Worm (Caenorhabditis elegans) whole organism, L1 larva: ENCODE results near the gene C47E8.4.

Source experiments
- C04F5.9 ChIP-seq: sonication (generic microtip); optimal IDR thresholded peaks from 2 replicates; lab custom pipeline; 2016; ENCODE audit warnings: missing genetic modification characterization, missing compliant biosample characterization
- C34B4.2 ChIP-seq: sonication (generic microtip); optimal IDR thresholded peaks from 2 replicates; lab custom pipeline; 2017; ENCODE audit warnings: mild to moderate bottlenecking, missing genetic modification characterization, missing compliant biosample characterization
- aha-1 ChIP-seq: fragments of 150-350 bp; optimal IDR thresholded peaks from 2 replicates; lab custom pipeline; 2014; ENCODE audit warnings: missing biosample characterization, missing genetic modification characterization
- alr-1 ChIP-seq: fragments of 200-800 bp; sonication (Bioruptor generic); optimal IDR thresholded peaks from 2 replicates; lab custom pipeline; 2018; ENCODE audit warnings: borderline replicate concordance, mild to moderate bottlenecking, missing genetic modification characterization, missing compliant biosample characterization
- aly-2 ChIP-seq: fragments of 150-350 bp; optimal IDR thresholded peaks from 2 replicates; lab custom pipeline; 2014; ENCODE audit warnings: missing biosample characterization, missing genetic modification characterization
- ama-1 ChIP-seq: fragments of 150-350 bp; optimal IDR thresholded peaks from 2 replicates; lab custom pipeline; 2014
- blmp-1 ChIP-seq: fragments of 150-350 bp; optimal IDR thresholded peaks from 2 replicates; lab custom pipeline; 2014; ENCODE audit warnings: missing biosample characterization, missing genetic modification characterization
- ceh-63 ChIP-seq: fragments of 200-800 bp; sonication (Bioruptor generic); optimal IDR thresholded peaks from 2 replicates; lab custom pipeline; 2018; ENCODE audit warnings: mild to moderate bottlenecking, missing genetic modification characterization, missing compliant biosample characterization
- ceh-8 ChIP-seq: fragments of 200-800 bp; sonication (Bioruptor generic); optimal IDR thresholded peaks from 2 replicates; lab custom pipeline; 2018; ENCODE audit warnings: mild to moderate bottlenecking, missing genetic modification characterization, moderate library complexity, missing compliant biosample characterization
- ceh-88 ChIP-seq: fragments of 200-800 bp; sonication (Bioruptor generic); IDR thresholded peaks from 2 replicates; pipeline ENCODE4 v1.3.6; 2022; ENCODE audit warnings: missing genetic modification characterization, missing compliant biosample characterization
- dpl-1 ChIP-seq, 3 experiments: fragments of 150-350 bp in 2 of 3; sonication (generic microtip) in 1 of 3; optimal IDR thresholded peaks; 2 replicates each; lab custom pipeline; 2014 to 2017; ENCODE audit warnings: missing biosample characterization in 3 of 3, missing genetic modification characterization in 3 of 3, missing genetic modification reagents in 3 of 3
- efl-1 ChIP-seq, 4 experiments: fragments of 150-350 bp; optimal IDR thresholded peaks in 3 of 4; peaks in 1 of 4; 1 replicate in 1 of 4; 2 replicates in 3 of 4; lab custom pipeline; 2014; ENCODE audit warnings: missing biosample characterization in 2 of 4, missing genetic modification characterization in 2 of 4, missing genetic modification reagents in 2 of 4
- egl-27 ChIP-seq, 2 experiments: fragments of 150-350 bp in 1 of 2; sonication (generic microtip); optimal IDR thresholded peaks; 3 replicates each; lab custom pipeline; 2017 to 2018; ENCODE audit warnings: missing biosample characterization in 2 of 2, missing genetic modification characterization in 2 of 2, missing genetic modification reagents in 2 of 2
- elt-3 ChIP-seq, 6 experiments: fragments of 150-350 bp in 1 of 6; sonication (generic microtip); optimal IDR thresholded peaks; 2 replicates each; lab custom pipeline; 2017 to 2018; ENCODE audit warnings: missing biosample characterization in 6 of 6, missing genetic modification characterization in 6 of 6, inconsistent platforms in 1 of 6
- fkh-4 ChIP-seq: sonication (generic microtip); optimal IDR thresholded peaks from 2 replicates; lab custom pipeline; 2016; ENCODE audit warnings: missing compliant biosample characterization, missing genetic modification characterization, borderline replicate concordance
- fkh-8 ChIP-seq: sonication (generic microtip); optimal IDR thresholded peaks from 2 replicates; lab custom pipeline; 2016; ENCODE audit warnings: mild to moderate bottlenecking, missing genetic modification characterization, missing compliant biosample characterization
- fos-1 ChIP-seq: fragments of 150-350 bp; optimal IDR thresholded peaks from 2 replicates; lab custom pipeline; 2014; ENCODE audit warnings: missing biosample characterization, missing genetic modification characterization
- hlh-4 ChIP-seq: sonication (generic microtip); optimal IDR thresholded peaks from 2 replicates; lab custom pipeline; 2016; ENCODE audit warnings: mild to moderate bottlenecking, missing genetic modification characterization, missing compliant biosample characterization
- jun-1 ChIP-seq: fragments of 150-350 bp; optimal IDR thresholded peaks from 2 replicates; lab custom pipeline; 2014; ENCODE audit warnings: missing biosample characterization, missing genetic modification reagents, missing genetic modification characterization
- lin-13 ChIP-seq: fragments of 150-350 bp; optimal IDR thresholded peaks from 2 replicates; lab custom pipeline; 2014; ENCODE audit warnings: missing biosample characterization, missing genetic modification reagents, missing genetic modification characterization
- lin-14 ChIP-seq: fragments of 200-800 bp; sonication (Bioruptor generic); optimal IDR thresholded peaks from 2 replicates; lab custom pipeline; 2018; ENCODE audit warnings: mild to moderate bottlenecking, missing genetic modification characterization, moderate library complexity, missing compliant biosample characterization
- lin-15B ChIP-seq: fragments of 150-350 bp; sonication (generic microtip); optimal IDR thresholded peaks from 3 replicates; lab custom pipeline; 2014; ENCODE audit warnings: missing biosample characterization, missing genetic modification characterization
- lin-35 ChIP-seq, 2 experiments: fragments of 150-350 bp; optimal IDR thresholded peaks; 2 replicates each; lab custom pipeline; 2014; ENCODE audit warnings: missing biosample characterization in 2 of 2, missing genetic modification characterization in 2 of 2, missing genetic modification reagents in 2 of 2
- lin-39 ChIP-seq: fragments of 150-350 bp; optimal IDR thresholded peaks from 2 replicates; lab custom pipeline; 2014; ENCODE audit warnings: missing biosample characterization, missing genetic modification reagents, missing genetic modification characterization
- lsy-2 ChIP-seq, 2 experiments: fragments of 150-350 bp; optimal IDR thresholded peaks; 2 replicates each; lab custom pipeline; 2014; ENCODE audit warnings: missing biosample characterization in 2 of 2, missing genetic modification characterization in 2 of 2
- mab-9 ChIP-seq: fragments of 200-800 bp; sonication (Bioruptor generic); IDR thresholded peaks from 2 replicates; pipeline ENCODE4 v1.3.6; 2022; ENCODE audit warnings: missing genetic modification reagents, missing genetic modification characterization, missing compliant biosample characterization
- mef-2 ChIP-seq: fragments of 150-350 bp; optimal IDR thresholded peaks from 2 replicates; lab custom pipeline; 2014; ENCODE audit warnings: missing biosample characterization, missing genetic modification characterization
- mep-1 ChIP-seq: fragments of 150-350 bp; optimal IDR thresholded peaks from 2 replicates; lab custom pipeline; 2014; ENCODE audit warnings: missing biosample characterization, missing genetic modification characterization
- nhr-11 ChIP-seq: fragments of 150-350 bp; optimal IDR thresholded peaks from 2 replicates; lab custom pipeline; 2014; ENCODE audit warnings: missing biosample characterization, missing genetic modification characterization
- nhr-19 ChIP-seq: fragments of 200-800 bp; sonication (Bioruptor generic); conservative IDR thresholded peaks from 2 replicates; pipeline ENCODE4 v1.3.6; 2022; ENCODE audit warnings: missing genetic modification characterization, missing compliant biosample characterization
- nhr-28 ChIP-seq: fragments of 150-350 bp; optimal IDR thresholded peaks from 2 replicates; lab custom pipeline; 2014; ENCODE audit warnings: missing biosample characterization, missing genetic modification characterization
- nhr-71 ChIP-seq: sonication (generic microtip); optimal IDR thresholded peaks from 2 replicates; lab custom pipeline; 2016; ENCODE audit warnings: mild to moderate bottlenecking, missing genetic modification characterization, moderate library complexity, missing compliant biosample characterization
- nhr-77 ChIP-seq: fragments of 150-350 bp; optimal IDR thresholded peaks from 2 replicates; lab custom pipeline; 2014; ENCODE audit warnings: missing biosample characterization, missing genetic modification characterization
- nhr-85 ChIP-seq: sonication (generic microtip); peaks from one replicate; lab custom pipeline; 2016; ENCODE audit warnings: missing genetic modification characterization, inconsistent platforms, missing compliant biosample characterization
- nhr-90 ChIP-seq: sonication (generic microtip); optimal IDR thresholded peaks from 2 replicates; lab custom pipeline; 2016; ENCODE audit warnings: mild to moderate bottlenecking, missing genetic modification characterization, missing compliant biosample characterization; ENCODE audit not compliant: poor library complexity
- rnt-1 ChIP-seq: sonication (generic microtip); optimal IDR thresholded peaks from 2 replicates; lab custom pipeline; 2016; ENCODE audit warnings: mild to moderate bottlenecking, missing genetic modification characterization, moderate library complexity, missing compliant biosample characterization
- snpc-4 ChIP-seq: fragments of 150-350 bp; optimal IDR thresholded peaks from 2 replicates; lab custom pipeline; 2014; ENCODE audit warnings: missing biosample characterization, missing genetic modification characterization
- snu-23 ChIP-seq: sonication (generic microtip); optimal IDR thresholded peaks from 2 replicates; lab custom pipeline; 2016; ENCODE audit warnings: missing genetic modification characterization, missing compliant biosample characterization
- sox-4 ChIP-seq: sonication (generic microtip); optimal IDR thresholded peaks from 2 replicates; lab custom pipeline; 2016; ENCODE audit warnings: missing genetic modification characterization, missing compliant biosample characterization
- sptf-1 ChIP-seq: fragments of 150-350 bp; optimal IDR thresholded peaks from 2 replicates; lab custom pipeline; 2014; ENCODE audit warnings: missing biosample characterization, missing genetic modification characterization
- sup-37 ChIP-seq: fragments of 200-800 bp; sonication (Bioruptor generic); optimal IDR thresholded peaks from 2 replicates; lab custom pipeline; 2018; ENCODE audit warnings: mild to moderate bottlenecking, missing genetic modification characterization, missing compliant biosample characterization
- swsn-7 ChIP-seq: sonication (generic microtip); optimal IDR thresholded peaks from 2 replicates; lab custom pipeline; 2016; ENCODE audit warnings: missing genetic modification characterization, missing compliant biosample characterization
- tlp-1 ChIP-seq: fragments of 150-350 bp; optimal IDR thresholded peaks from 2 replicates; lab custom pipeline; 2014; ENCODE audit warnings: missing biosample characterization, missing genetic modification characterization
- unc-130 ChIP-seq: fragments of 150-350 bp; optimal IDR thresholded peaks from 2 replicates; lab custom pipeline; 2017; ENCODE audit warnings: missing biosample characterization, missing genetic modification characterization, inconsistent platforms
- unc-30 ChIP-seq: sonication (generic microtip); optimal IDR thresholded peaks from 2 replicates; lab custom pipeline; 2017; ENCODE audit warnings: missing biosample characterization, missing genetic modification characterization
- unc-86 ChIP-seq: sonication (generic microtip); optimal IDR thresholded peaks from 2 replicates; lab custom pipeline; 2016; ENCODE audit warnings: missing genetic modification characterization, missing compliant biosample characterization
- vab-15 ChIP-seq: sonication (generic microtip); optimal IDR thresholded peaks from 2 replicates; lab custom pipeline; 2017; ENCODE audit warnings: missing genotype, mild to moderate bottlenecking, missing genetic modification characterization, missing compliant biosample characterization
- zip-4 ChIP-seq: fragments of 200-800 bp; sonication (Bioruptor generic); optimal IDR thresholded peaks from 2 replicates; lab custom pipeline; 2018; ENCODE audit warnings: mild to moderate bottlenecking, missing genetic modification characterization, moderate library complexity, missing compliant biosample characterization
- ztf-4 ChIP-seq: fragments of 150-350 bp; optimal IDR thresholded peaks from 2 replicates; lab custom pipeline; 2014; ENCODE audit warnings: missing biosample characterization, missing genetic modification characterization

C47E8.4 gene

DNA sequence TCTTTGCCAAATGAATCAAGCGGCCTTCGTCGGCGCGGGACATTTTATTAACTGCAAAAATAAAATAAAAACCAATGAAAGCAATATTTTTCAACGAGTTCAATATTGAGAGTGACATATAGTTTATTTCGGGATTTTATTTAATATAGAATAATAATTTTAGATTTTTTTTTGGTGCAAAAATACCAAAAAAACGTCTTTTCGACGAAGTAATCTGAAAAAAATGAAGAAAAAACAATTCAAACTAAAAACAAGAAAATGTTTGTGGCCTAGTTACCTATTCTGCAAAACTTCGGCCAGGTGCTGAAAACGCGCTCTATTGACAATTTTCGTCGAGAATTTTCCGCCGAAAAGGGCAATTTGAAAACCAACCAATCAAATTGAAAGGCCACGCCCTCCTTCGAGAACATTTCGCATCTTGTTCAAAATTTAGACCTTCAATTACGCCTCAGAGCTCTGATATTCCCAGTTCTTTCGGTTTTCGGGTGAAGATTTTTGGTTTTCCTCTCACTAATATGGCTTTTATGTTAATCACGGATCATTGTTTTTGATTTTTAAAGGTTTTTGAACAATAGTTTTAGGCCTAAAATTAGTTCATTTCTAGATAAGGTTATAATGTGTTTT lies at the start of gene C47E8.4 (continued):
- TF ChIP-seq dpl-1 (GFP tag; optimal IDR thresholded peaks at IDR 0.05; lab: Kevin White, UChicago) (peak; percentile 90), blmp-1 (tag; lab: Kevin White, UChicago) (peak; percentile 80), aha-1 (tag; lab: Kevin White, UChicago) (peak; percentile 94), nhr-11 (tag; lab: Kevin White, UChicago) (peak; percentile 95), mep-1 (tag; lab: Kevin White, UChicago) (peak; percentile 98), ceh-8 (peak; percentile 98), fkh-4 (tag; lab: Kevin White, UChicago) (peak; percentile 99), rnt-1 (tag; lab: Kevin White, UChicago) (peak; percentile 99), sox-4 (tag; lab: Kevin White, UChicago) (peak; percentile 99), C34B4.2 (tag; lab: Kevin White, UChicago) (peak; percentile 89), nhr-90 (tag; lab: Kevin White, UChicago) (peak; percentile 99), zip-4 (peak; percentile 94), sup-37 (GFP tag; lab: Kevin White, UChicago) (peak; percentile 93), unc-130 (tag; lab: Kevin White, UChicago) (peak; percentile 97), lin-14 (peak; percentile 99), aly-2 (tag; lab: Kevin White, UChicago) (peak; percentile 95), mef-2 (tag; lab: Kevin White, UChicago) (peak; percentile 63), sptf-1 (tag; lab: Kevin White, UChicago) (no peak), ceh-88 (GFP tag; lab: Robert Waterston, UW) (peak; percentile 96), C04F5.9 (tag; lab: Kevin White, UChicago) (peak; percentile 97), lin-15B (peak; percentile 99), hlh-4 (tag; lab: Kevin White, UChicago) (peak; percentile 65), nhr-28 (tag; lab: Kevin White, UChicago) (peak; percentile 72), unc-86 (peak; percentile 99), jun-1 (tag; lab: Kevin White, UChicago) (peak; percentile 98), fos-1 (peak; percentile 95), fkh-8 (tag; lab: Kevin White, UChicago) (peak; percentile 100), ceh-63 (GFP tag; lab: Kevin White, UChicago) (peak; percentile 96), nhr-71 (tag; lab: Kevin White, UChicago) (peak; percentile 100), lin-39 (tag; lab: Kevin White, UChicago) (peak; percentile 97), egl-27 (tag; optimal IDR thresholded peaks at IDR 0.05; lab: Kevin White, UChicago) (peak; percentile 85 to 89), elt-3 (tag; optimal IDR thresholded peaks at IDR 0.05; lab: Kevin White, UChicago) (peak in 4 of 6 experiments; percentile 12 to 99 (median 89)), vab-15 (peak; percentile 95)

DNA sequence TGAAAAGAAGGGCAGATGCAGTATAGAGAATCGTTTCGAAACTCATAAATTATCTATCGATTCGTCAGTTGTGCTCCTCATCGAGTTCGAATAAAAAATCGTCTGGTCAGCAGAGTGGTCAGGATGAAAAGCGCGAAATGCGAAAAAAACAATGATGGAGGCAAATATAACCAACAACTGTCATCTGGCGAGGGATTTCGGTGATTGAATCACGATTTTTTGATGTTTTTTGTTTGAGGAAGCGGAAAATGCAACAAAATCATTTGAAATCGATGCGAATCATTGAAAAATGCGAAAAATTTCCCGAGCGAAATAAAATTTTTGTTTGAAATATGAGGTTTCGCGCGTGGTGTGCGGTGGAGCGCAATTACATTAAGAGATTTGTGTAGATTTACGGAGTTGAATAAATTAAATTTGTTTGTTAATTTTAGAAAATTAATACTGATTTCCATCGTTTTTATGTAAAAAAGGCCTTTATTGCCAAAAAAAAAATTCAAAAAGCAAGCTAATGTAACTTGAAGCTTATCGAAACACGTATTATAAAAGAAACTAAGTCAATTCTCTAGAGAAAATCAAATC lies 49.0 kb upstream of the C47E8.4 start, which contains the start of gene unc-61:
Gene unc-61 (minus strand): TSS at position 51 of the 579 bp plus-strand sequence.
- TF ChIP-seq elt-3 (tag; optimal IDR thresholded peaks at IDR 0.05; lab: Kevin White, UChicago): peak in 1 of 6 experiments; percentile 9
- no peak for TF ChIP-seq mab-9 (GFP tag; lab: Robert Waterston, UW)
- no peak for TF ChIP-seq nhr-90 (tag; lab: Kevin White, UChicago)
- no peak for TF ChIP-seq nhr-85 (tag; lab: Kevin White, UChicago)
- TF ChIP-seq fos-1: no peak
- no peak for TF ChIP-seq lin-13 (GFP tag; lab: Kevin White, UChicago)
- TF ChIP-seq lin-35 (GFP tag; optimal IDR thresholded peaks at IDR 0.05; lab: Kevin White, UChicago): peak; percentile 84 to 93
- no peak for TF ChIP-seq alr-1 (tag; lab: Kevin White, UChicago)
- no peak for TF ChIP-seq ceh-88 (GFP tag; lab: Robert Waterston, UW)
- no peak for TF ChIP-seq tlp-1 (tag; lab: Kevin White, UChicago)
- TF ChIP-seq lin-14: peak; percentile 46
- no peak for TF ChIP-seq unc-30 (tag; lab: Kevin White, UChicago)
- TF ChIP-seq lsy-2 (tag; optimal IDR thresholded peaks at IDR 0.05; lab: Kevin White, UChicago): peak in 1 of 2 experiments; percentile 63
- peak; percentile 38 for TF ChIP-seq snu-23 (GFP tag; lab: Kevin White, UChicago)
- TF ChIP-seq sox-4 (tag; lab: Kevin White, UChicago): no peak
- peak; percentile 91 to 96 for TF ChIP-seq efl-1 (optimal IDR thresholded peaks at IDR 0.05; lab: Kevin White, UChicago)
- TF ChIP-seq efl-1 (GFP tag; optimal IDR thresholded peaks at IDR 0.05 in 1 of 2; lab: Kevin White, UChicago): peak; percentile 89 to 99
- TF ChIP-seq rnt-1 (tag; lab: Kevin White, UChicago): peak; percentile 28
- TF ChIP-seq ama-1: no peak
- TF ChIP-seq jun-1 (tag; lab: Kevin White, UChicago): no peak
- peak; percentile 24; the same call in 1 of the 2 replicates for TF ChIP-seq nhr-19
- TF ChIP-seq snpc-4 (tag; lab: Kevin White, UChicago): no peak
- no peak for TF ChIP-seq ztf-4 (tag; lab: Kevin White, UChicago)
- TF ChIP-seq swsn-7 (tag; lab: Kevin White, UChicago): peak; percentile 12
- peak; percentile 83 to 91 (median 87) for TF ChIP-seq dpl-1 (GFP tag; optimal IDR thresholded peaks at IDR 0.05; lab: Kevin White, UChicago)
- no peak for TF ChIP-seq lin-39 (tag; lab: Kevin White, UChicago)
- no peak for TF ChIP-seq nhr-77
